Worm (Caenorhabditis elegans): ENCODE measurements around the gene F39G3.3.

DNA sequence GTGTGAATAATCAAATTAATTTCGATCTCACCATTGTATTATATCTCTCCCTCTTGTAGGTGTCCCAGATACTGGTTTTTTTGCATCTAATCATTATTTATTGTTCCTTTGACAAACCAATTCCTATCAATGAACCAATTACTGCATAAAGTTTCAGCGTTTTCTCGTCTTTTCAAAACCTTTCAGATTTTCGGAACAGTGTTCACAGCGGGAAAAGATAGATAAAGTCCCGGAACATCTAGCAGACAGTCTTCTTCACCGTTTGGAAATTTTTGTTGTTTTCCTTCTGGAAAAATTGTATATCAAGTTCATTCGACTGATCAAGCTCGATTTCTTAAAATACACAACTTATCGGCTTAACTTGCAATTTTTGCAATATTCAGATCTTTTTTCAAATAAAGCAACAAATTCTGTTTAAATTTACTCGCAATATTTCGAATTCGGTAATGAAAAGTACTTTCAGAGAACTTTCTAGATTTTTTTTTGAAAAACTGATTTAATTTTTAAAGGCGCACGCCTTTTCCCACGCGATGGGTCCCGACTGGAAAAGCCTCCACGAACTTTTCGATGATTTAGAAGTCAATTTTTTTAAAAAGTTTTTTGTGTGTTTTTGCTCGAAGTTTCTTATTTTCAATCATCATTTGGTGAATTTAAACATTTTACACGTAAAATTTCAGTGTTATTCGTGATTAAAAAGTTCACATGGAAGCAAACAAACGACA, 23.8 kb downstream of the F39G3.3 start, which contains the start of gene pgl-3:
- TF ChIP-seq him-1 (tag; optimal IDR thresholded peaks at IDR 0.05) (no peak), W03F9.2 (tag; optimal IDR thresholded peaks at IDR 0.05) (no peak)
